Worm (Caenorhabditis elegans): Measurements from ENCODE around the gene C18A11.2.

The C18A11.2 gene

DNA sequence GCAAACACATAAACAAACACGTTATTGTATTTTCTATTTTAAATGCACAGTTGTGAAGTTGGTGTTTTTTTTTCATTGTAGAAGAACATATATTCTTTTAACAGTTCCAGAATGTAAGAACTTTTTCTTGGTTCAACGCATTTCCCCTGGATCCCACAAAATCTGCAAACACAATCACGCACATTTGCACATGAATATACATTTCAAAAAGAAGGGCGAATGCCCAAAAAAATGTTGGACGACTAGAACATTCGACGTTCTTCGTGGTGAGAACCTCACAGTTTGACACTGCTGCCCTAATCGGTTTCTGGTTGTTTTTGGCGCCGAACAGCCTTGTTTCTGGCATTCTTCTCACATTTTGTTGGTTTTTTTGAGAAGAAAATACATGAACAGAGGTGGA, 42.2 kb downstream of the C18A11.2 start (continued):
- no peak for TF ChIP-seq zag-1 (tag; optimal IDR thresholded peaks at IDR 0.05)
- TF ChIP-seq unc-55 (GFP tag; optimal IDR thresholded peaks at IDR 0.05) = peak; percentile 69
- no peak for TF ChIP-seq nhr-10 (tag; optimal IDR thresholded peaks at IDR 0.05)

DNA sequence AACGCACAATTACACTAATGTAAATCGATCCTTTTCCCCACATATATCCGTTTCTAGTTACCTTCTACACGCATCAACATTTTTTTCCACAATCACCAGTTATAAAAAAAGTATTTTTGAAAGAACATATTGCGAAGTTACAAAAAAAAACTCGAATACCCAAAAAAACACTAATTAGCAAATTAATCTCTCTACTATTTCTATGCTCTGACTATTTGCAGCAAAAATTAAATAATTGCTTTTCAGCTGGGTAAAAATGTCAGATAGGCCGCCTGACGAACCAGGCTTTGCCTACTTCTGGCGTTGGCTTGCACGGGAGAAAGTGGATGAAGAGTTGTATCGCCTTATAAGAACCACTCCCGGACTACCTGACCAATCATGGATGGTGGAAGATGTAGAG, 42.8 kb downstream of the C18A11.2 start, which contains the start of gene K07E3.1:
Gene K07E3.1, plus strand, starts transcription at position 247 of the 400 bp plus-strand sequence.
- no peak for TF ChIP-seq lin-39 (tag; optimal IDR thresholded peaks at IDR 0.05)
- TF ChIP-seq crh-2 (tag; optimal IDR thresholded peaks at IDR 0.05) = no peak
- TF ChIP-seq nhr-77 (tag; optimal IDR thresholded peaks at IDR 0.05) = no peak
- TF ChIP-seq nhr-237 (tag; optimal IDR thresholded peaks at IDR 0.05) = no peak
- no peak for TF ChIP-seq alr-1 (tag; optimal IDR thresholded peaks at IDR 0.05)
- TF ChIP-seq lin-13 (GFP tag; optimal IDR thresholded peaks at IDR 0.05) = no peak
- no peak for TF ChIP-seq nhr-25 (tag; optimal IDR thresholded peaks at IDR 0.05)
- TF ChIP-seq F13H6.1 (tag; optimal IDR thresholded peaks at IDR 0.05) = no peak
- no peak for TF ChIP-seq lsy-2 (tag; optimal IDR thresholded peaks at IDR 0.05)
- TF ChIP-seq ztf-1 (GFP tag; conservative IDR thresholded peaks at IDR 0.05) = no peak
- TF ChIP-seq unc-62 (GFP tag; optimal IDR thresholded peaks at IDR 0.05) = no peak
- TF ChIP-seq nhr-11 (tag; optimal IDR thresholded peaks at IDR 0.05) = no peak
- no peak for TF ChIP-seq mbf-1 (tag; optimal IDR thresholded peaks at IDR 0.05)
- no peak for TF ChIP-seq ztf-4 (tag; optimal IDR thresholded peaks at IDR 0.05)
- TF ChIP-seq ZK546.5 (tag; optimal IDR thresholded peaks at IDR 0.05) = no peak
- no peak for TF ChIP-seq ztf-11 (tag; optimal IDR thresholded peaks at IDR 0.05)
- no peak for TF ChIP-seq nhr-21 (tag; optimal IDR thresholded peaks at IDR 0.05)
- no peak for TF ChIP-seq egl-27 (tag; optimal IDR thresholded peaks at IDR 0.05)

DNA sequence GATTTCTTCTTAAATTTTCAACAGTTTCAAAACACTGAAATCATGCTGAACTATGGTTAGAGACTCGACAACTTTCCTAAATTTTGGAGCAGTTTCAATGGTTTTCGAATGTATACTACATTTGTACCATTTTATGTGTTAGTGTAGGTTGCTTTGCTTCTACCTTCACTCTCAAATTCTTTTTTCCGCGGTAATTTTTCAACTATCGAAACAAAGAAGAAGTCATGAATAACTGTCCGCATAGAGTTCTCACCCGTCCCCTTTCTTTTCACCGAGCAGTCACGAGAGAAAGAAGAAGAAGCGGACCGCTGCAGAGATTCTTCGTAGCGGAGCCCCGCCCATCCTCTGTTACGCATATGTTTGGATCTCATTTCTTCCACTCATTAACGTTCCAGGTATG, 48.8 kb downstream of the C18A11.2 start, which contains the start of gene hlh-8:
Gene hlh-8, plus strand, starts transcription at position 301 of the 400 bp plus-strand sequence.
- TF ChIP-seq mab-5 (tag; optimal IDR thresholded peaks at IDR 0.05) = no peak
- no peak for TF ChIP-seq lin-39 (tag; optimal IDR thresholded peaks at IDR 0.05)
- no peak for TF ChIP-seq sma-9 (GFP tag; optimal IDR thresholded peaks at IDR 0.05)
- no peak for TF ChIP-seq sma-9 (tag; optimal IDR thresholded peaks at IDR 0.05)
- TF ChIP-seq lin-11 (tag; optimal IDR thresholded peaks at IDR 0.05) = no peak
- no peak for TF ChIP-seq sem-4 (tag; optimal IDR thresholded peaks at IDR 0.05)
- TF ChIP-seq sma-3 (GFP tag; optimal IDR thresholded peaks at IDR 0.05) = no peak
- TF ChIP-seq nhr-12 (tag; optimal IDR thresholded peaks at IDR 0.05) = no peak
- no peak for TF ChIP-seq ztf-1 (GFP tag; conservative IDR thresholded peaks at IDR 0.05)
- TF ChIP-seq zag-1 (tag; optimal IDR thresholded peaks at IDR 0.05) = no peak
- TF ChIP-seq fos-1 (tag; optimal IDR thresholded peaks at IDR 0.05) = no peak
- TF ChIP-seq F13H6.1 (tag; optimal IDR thresholded peaks at IDR 0.05) = no peak
- no peak for TF ChIP-seq Y55F3AM.14 (GFP tag; optimal IDR thresholded peaks at IDR 0.05)
- TF ChIP-seq ZK546.5 (tag; optimal IDR thresholded peaks at IDR 0.05) = no peak
- TF ChIP-seq dmd-4 (tag; optimal IDR thresholded peaks at IDR 0.05) = no peak
- TF ChIP-seq aly-2 (tag; optimal IDR thresholded peaks at IDR 0.05) = no peak
- no peak for TF ChIP-seq nhr-11 (tag; optimal IDR thresholded peaks at IDR 0.05)
- no peak for TF ChIP-seq ceh-82 (tag; optimal IDR thresholded peaks at IDR 0.05)
- no peak for TF ChIP-seq elt-3 (tag; optimal IDR thresholded peaks at IDR 0.05)
